Worm (Caenorhabditis elegans): ENCODE measurements around the gene rps-22.

DNA sequence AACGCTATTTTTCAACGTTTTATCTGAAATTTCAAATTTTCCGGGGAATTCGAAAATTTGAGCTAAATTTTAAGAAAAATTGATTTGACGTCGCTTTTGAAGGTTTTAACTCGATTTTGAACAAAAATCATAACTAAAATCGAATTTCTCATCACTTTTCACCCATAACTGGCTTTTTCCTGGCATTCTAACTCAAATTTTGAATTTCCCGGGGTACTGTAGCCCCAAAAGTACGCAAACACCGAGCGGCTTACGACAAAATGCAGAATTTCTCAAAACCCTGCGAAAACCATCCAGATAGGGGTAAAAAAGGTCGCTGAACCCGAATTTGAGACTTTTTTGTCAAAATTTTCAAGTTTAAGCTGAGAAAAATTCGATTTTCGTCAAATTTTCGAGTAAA lies 23.1 kb upstream of the rps-22 start:
- TF ChIP-seq mdl-1 (tag; optimal IDR thresholded peaks at IDR 0.05) (no peak), unc-62 (GFP tag; optimal IDR thresholded peaks at IDR 0.05) (no peak), gmeb-1 (tag; optimal IDR thresholded peaks at IDR 0.05) (no peak), nhr-12 (tag; optimal IDR thresholded peaks at IDR 0.05) (no peak), nhr-23 (tag; optimal IDR thresholded peaks at IDR 0.05) (no peak), ama-1 (optimal IDR thresholded peaks at IDR 0.05) (no peak), snpc-4 (tag; optimal IDR thresholded peaks at IDR 0.05) (no peak), ztf-4 (tag; optimal IDR thresholded peaks at IDR 0.05) (no peak), egl-27 (tag; optimal IDR thresholded peaks at IDR 0.05) (no peak), nhr-11 (tag; optimal IDR thresholded peaks at IDR 0.05) (no peak), lin-13 (GFP tag; optimal IDR thresholded peaks at IDR 0.05) (peak; percentile 21), alr-1 (tag; optimal IDR thresholded peaks at IDR 0.05) (no peak), nhr-237 (tag; optimal IDR thresholded peaks at IDR 0.05) (no peak), ceh-82 (tag; optimal IDR thresholded peaks at IDR 0.05) (no peak)

Measured in whole organism, L2 larva.